Fruit fly (Drosophila melanogaster) whole organism, embryonic: Measurements from ENCODE around the gene RpL10Ab.
A peak's percentile ranks its signal among the peaks of the same experiment; 100 is the strongest.

Experiments used
- Atf-2 ChIP-seq: fragments of 200-800 bp; sonication (Bioruptor generic); optimal IDR thresholded peaks from 2 replicates; lab custom pipeline; 2016; ENCODE audit warnings: missing biosample characterization, missing genetic modification characterization
- BEAF-32 ChIP-seq: fragments of 200-800 bp; sonication (Bioruptor generic); optimal IDR thresholded peaks from 3 replicates; lab custom pipeline; 2017; ENCODE audit warnings: missing biosample characterization, missing genetic modification characterization, mild to moderate bottlenecking, moderate library complexity, missing genetic modification reagents
- Bdp1 ChIP-seq: fragments of 200-800 bp; sonication (Bioruptor generic); optimal IDR thresholded peaks from 3 replicates; lab custom pipeline; 2016; ENCODE audit warnings: missing biosample characterization, missing genetic modification characterization
- BtbVII ChIP-seq: fragments of 200-800 bp; sonication (Bioruptor generic); optimal IDR thresholded peaks from 3 replicates; lab custom pipeline; 2017; ENCODE audit warnings: missing biosample characterization, mild to moderate bottlenecking, missing genetic modification characterization
- CG10366 ChIP-seq: fragments of 200-800 bp; sonication (Bioruptor generic); IDR thresholded peaks from 2 replicates; pipeline ENCODE4 v1.3.6; 2022; ENCODE audit warnings: missing biosample characterization, missing genetic modification characterization
- CG10543 ChIP-seq: fragments of 200-800 bp; sonication (Bioruptor generic); optimal IDR thresholded peaks from 3 replicates; lab custom pipeline; 2017; ENCODE audit warnings: missing biosample characterization, mild to moderate bottlenecking, missing genetic modification characterization, moderate library complexity
- CG11504 ChIP-seq: fragments of 200-800 bp; sonication (Bioruptor generic); optimal IDR thresholded peaks from 3 replicates; lab custom pipeline; 2019; ENCODE audit warnings: missing biosample characterization, mild to moderate bottlenecking, missing genetic modification characterization, moderate library complexity
- CG11560 ChIP-seq: fragments of 200-800 bp; sonication (Bioruptor generic); IDR thresholded peaks from 3 replicates; pipeline ENCODE4 v1.3.6; 2022; ENCODE audit warnings: missing biosample characterization, missing genetic modification characterization
- CG12071 ChIP-seq: fragments of 200-800 bp; sonication (Bioruptor generic); optimal IDR thresholded peaks from 3 replicates; lab custom pipeline; 2018; ENCODE audit warnings: missing biosample characterization, mild to moderate bottlenecking, missing genetic modification characterization
- CG12659 ChIP-seq: fragments of 200-800 bp; sonication (Bioruptor generic); optimal IDR thresholded peaks from 3 replicates; lab custom pipeline; 2017; ENCODE audit warnings: mild to moderate bottlenecking, missing biosample characterization, missing genetic modification reagents, missing genetic modification characterization
- CG12942 ChIP-seq: fragments of 200-800 bp; sonication (Bioruptor generic); optimal IDR thresholded peaks from 3 replicates; lab custom pipeline; 2016; ENCODE audit warnings: missing biosample characterization, missing genetic modification characterization
- CG13424 ChIP-seq: fragments of 200-800 bp; sonication (Bioruptor generic); optimal IDR thresholded peaks from 2 replicates; lab custom pipeline; 2019; ENCODE audit warnings: missing biosample characterization, mild to moderate bottlenecking, missing genetic modification characterization, moderate library complexity
- CG14441 ChIP-seq: fragments of 200-800 bp; sonication (Bioruptor generic); IDR thresholded peaks from 2 replicates; pipeline ENCODE4 v1.3.6; 2022; ENCODE audit warnings: missing biosample characterization, missing genetic modification characterization
- CG15269 ChIP-seq: fragments of 200-800 bp; sonication (Bioruptor generic); optimal IDR thresholded peaks from 2 replicates; lab custom pipeline; 2018; ENCODE audit warnings: missing biosample characterization, mild to moderate bottlenecking, missing genetic modification characterization, moderate library complexity
- CG1529 ChIP-seq: fragments of 200-800 bp; sonication (Bioruptor generic); optimal IDR thresholded peaks from 3 replicates; lab custom pipeline; 2018; ENCODE audit warnings: missing biosample characterization, missing genetic modification characterization
- CG15601 ChIP-seq: fragments of 200-800 bp; sonication (Bioruptor generic); optimal IDR thresholded peaks from 3 replicates; lab custom pipeline; 2019; ENCODE audit warnings: missing biosample characterization, mild to moderate bottlenecking, missing genetic modification characterization, moderate library complexity
- CG1603 ChIP-seq: fragments of 200-800 bp; sonication (Bioruptor generic); optimal IDR thresholded peaks from 2 replicates; lab custom pipeline; 2019; ENCODE audit warnings: missing biosample characterization, mild to moderate bottlenecking, missing genetic modification characterization, moderate library complexity
- CG18262 ChIP-seq: fragments of 200-800 bp; optimal IDR thresholded peaks from 3 replicates; lab custom pipeline; 2019; ENCODE audit warnings: missing biosample characterization, mild to moderate bottlenecking, missing genetic modification characterization, moderate library complexity
- CG2129 ChIP-seq: fragments of 200-800 bp; sonication (Bioruptor generic); IDR thresholded peaks from 2 replicates; pipeline ENCODE4 v1.3.6; 2022; ENCODE audit warnings: missing biosample characterization, missing genetic modification characterization; ENCODE audit not compliant: partially characterized antibody
- CG6689 ChIP-seq: fragments of 200-800 bp; sonication (Bioruptor generic); IDR thresholded peaks from 2 replicates; pipeline ENCODE4 v1.3.6; 2022; ENCODE audit warnings: missing biosample characterization, missing genetic modification characterization
- CG6791 ChIP-seq: fragments of 200-800 bp; sonication (Bioruptor generic); IDR thresholded peaks from 3 replicates; pipeline ENCODE4 v1.3.6; 2022; ENCODE audit warnings: missing biosample characterization, missing genetic modification characterization; ENCODE audit not compliant: partially characterized antibody
- CG8359 ChIP-seq: fragments of 200-800 bp; sonication (Bioruptor generic); optimal IDR thresholded peaks from 2 replicates; lab custom pipeline; 2017; ENCODE audit warnings: missing biosample characterization, mild to moderate bottlenecking, missing genetic modification characterization, borderline replicate concordance
- CHES-1-like ChIP-seq: fragments of 200-800 bp; sonication (Bioruptor generic); optimal IDR thresholded peaks from 2 replicates; lab custom pipeline; 2016; ENCODE audit warnings: missing biosample characterization, missing genetic modification characterization
- CrebB ChIP-seq: fragments of 200-800 bp; sonication (Bioruptor generic); optimal IDR thresholded peaks from 3 replicates; lab custom pipeline; 2018; ENCODE audit warnings: missing biosample characterization, mild to moderate bottlenecking, missing genetic modification characterization
- Dip3 ChIP-seq: fragments of 200-800 bp; sonication (Bioruptor generic); optimal IDR thresholded peaks from 3 replicates; lab custom pipeline; 2016; ENCODE audit warnings: missing biosample characterization, missing genetic modification characterization
- Eip74EF ChIP-seq, 2 experiments: fragments of 200-800 bp in 1 of 2; fragments of >200 bp in 1 of 2; sonication (Bioruptor generic) in 1 of 2; optimal IDR thresholded peaks; 2 replicates each; lab custom pipeline; 2017 to 2019; ENCODE audit warnings: missing biosample characterization in 2 of 2, missing genetic modification characterization in 2 of 2, mild to moderate bottlenecking in 1 of 2, moderate library complexity in 1 of 2
- Hmx ChIP-seq: fragments of 200-800 bp; sonication (Bioruptor generic); optimal IDR thresholded peaks from 2 replicates; lab custom pipeline; 2016; ENCODE audit warnings: missing biosample characterization, missing genetic modification characterization
- Lim3 ChIP-seq: fragments of 200-800 bp; sonication (Bioruptor generic); IDR thresholded peaks from 2 replicates; pipeline ENCODE4 v1.3.6; 2022; ENCODE audit warnings: missing biosample characterization, missing genetic modification characterization
- MBD-R2 ChIP-seq: fragments of 200-800 bp; sonication (Bioruptor generic); IDR thresholded peaks from 2 replicates; pipeline ENCODE4 v1.3.6; 2022; ENCODE audit warnings: missing biosample characterization, missing genetic modification characterization
- PHDP ChIP-seq: fragments of 200-800 bp; sonication (Bioruptor generic); optimal IDR thresholded peaks from 3 replicates; lab custom pipeline; 2018; ENCODE audit warnings: missing biosample characterization, mild to moderate bottlenecking, missing genetic modification characterization, moderate library complexity
- Ptx1 ChIP-seq: fragments of 200-800 bp; sonication (Bioruptor generic); IDR thresholded peaks from 2 replicates; pipeline ENCODE4 v1.3.6; 2022; ENCODE audit warnings: missing biosample characterization, missing genetic modification characterization
- Side ChIP-seq: fragments of 200-800 bp; sonication (Bioruptor generic); optimal IDR thresholded peaks from 2 replicates; lab custom pipeline; 2016; ENCODE audit warnings: missing biosample characterization, missing genetic modification characterization
- Sox100B ChIP-seq: fragments of 200-800 bp; sonication (Bioruptor generic); optimal IDR thresholded peaks from 3 replicates; lab custom pipeline; 2018; ENCODE audit warnings: missing biosample characterization, mild to moderate bottlenecking, missing genetic modification characterization
- al ChIP-seq: fragments of 200-800 bp; sonication (Bioruptor generic); IDR thresholded peaks from 2 replicates; pipeline ENCODE4 v1.3.6; 2022; ENCODE audit warnings: missing biosample characterization, missing genetic modification characterization
- amos ChIP-seq: fragments of 200-800 bp; sonication (Bioruptor generic); IDR thresholded peaks from 2 replicates; pipeline ENCODE4 v1.3.6; 2022; ENCODE audit warnings: missing biosample characterization, missing genetic modification characterization; ENCODE audit not compliant: partially characterized antibody
- aop ChIP-seq: fragments of 200-800 bp; sonication (Bioruptor generic); IDR thresholded peaks from 2 replicates; pipeline ENCODE4 v1.3.6; 2022; ENCODE audit warnings: missing biosample characterization, missing genetic modification characterization
- ato ChIP-seq: fragments of 200-800 bp; sonication (Bioruptor generic); IDR thresholded peaks from 2 replicates; pipeline ENCODE4 v1.3.6; 2022; ENCODE audit warnings: missing biosample characterization, missing genetic modification characterization; ENCODE audit not compliant: partially characterized antibody
- chn ChIP-seq: fragments of 200-800 bp; sonication (Bioruptor generic); optimal IDR thresholded peaks from 2 replicates; lab custom pipeline; 2016; ENCODE audit warnings: missing biosample characterization, missing genetic modification characterization
- cwo ChIP-seq: fragments of 200-800 bp; sonication (Bioruptor generic); optimal IDR thresholded peaks from 3 replicates; lab custom pipeline; 2017; ENCODE audit warnings: missing biosample characterization, missing genetic modification characterization, mild to moderate bottlenecking, moderate library complexity, missing genetic modification reagents
- danr ChIP-seq: fragments of 200-800 bp; sonication (Bioruptor generic); IDR thresholded peaks from 2 replicates; pipeline ENCODE4 v1.3.6; 2022; ENCODE audit warnings: missing biosample characterization, missing genetic modification characterization
- dm ChIP-seq: fragments of 200-800 bp; sonication (Bioruptor generic); optimal IDR thresholded peaks from 3 replicates; lab custom pipeline; 2016; ENCODE audit warnings: missing biosample characterization, missing genetic modification characterization
- dpn ChIP-seq, 2 experiments: fragments of 200-800 bp; sonication (Bioruptor generic); optimal IDR thresholded peaks; 3 replicates each; lab custom pipeline; 2016; ENCODE audit warnings: missing biosample characterization in 2 of 2, missing genetic modification characterization in 2 of 2
- fd64A ChIP-seq: fragments of 200-800 bp; sonication (Bioruptor generic); optimal IDR thresholded peaks from 3 replicates; lab custom pipeline; 2018; ENCODE audit warnings: missing biosample characterization, mild to moderate bottlenecking, missing genetic modification characterization
- gce ChIP-seq: fragments of 200-800 bp; sonication (Bioruptor generic); IDR thresholded peaks from 3 replicates; pipeline ENCODE4 v1.3.6; 2022; ENCODE audit warnings: missing biosample characterization, missing genetic modification characterization
- insv ChIP-seq, 2 experiments: fragments of 200-800 bp; sonication (Bioruptor generic); optimal IDR thresholded peaks; 3 replicates each; lab custom pipeline; 2016 to 2018; ENCODE audit warnings: missing biosample characterization in 2 of 2, missing genetic modification characterization in 2 of 2
- lbe ChIP-seq: fragments of 200-800 bp; sonication (Bioruptor generic); optimal IDR thresholded peaks from 2 replicates; lab custom pipeline; 2016; ENCODE audit warnings: missing biosample characterization, mild to moderate bottlenecking, missing genetic modification characterization
- psq ChIP-seq: fragments of 200-800 bp; sonication (Bioruptor generic); optimal IDR thresholded peaks from 2 replicates; lab custom pipeline; 2017; ENCODE audit warnings: missing biosample characterization, missing genetic modification characterization
- pzg ChIP-seq: fragments of 200-800 bp; sonication (Bioruptor generic); optimal IDR thresholded peaks from 3 replicates; lab custom pipeline; 2018; ENCODE audit warnings: missing biosample characterization, mild to moderate bottlenecking, missing genetic modification characterization, moderate library complexity
- slbo ChIP-seq: fragments of 200-800 bp; sonication (Bioruptor generic); IDR thresholded peaks from 2 replicates; pipeline ENCODE4 v1.3.6; 2022; ENCODE audit warnings: missing biosample characterization, missing genetic modification characterization
- tna ChIP-seq: fragments of 200-800 bp; sonication (Bioruptor generic); IDR thresholded peaks from 2 replicates; pipeline ENCODE4 v1.3.6; 2022; ENCODE audit warnings: missing biosample characterization, missing genetic modification characterization; ENCODE audit not compliant: partially characterized antibody
- vfl ChIP-seq: fragments of 200-800 bp; sonication (Bioruptor generic); optimal IDR thresholded peaks from 2 replicates; lab custom pipeline; 2016; ENCODE audit warnings: missing biosample characterization, missing genetic modification characterization

RpL10Ab gene

dm6 chr3L:11833296-11833717 lies 10.7 kb downstream of the RpL10Ab start, which contains the start of gene CycA (continued):
- TF ChIP-seq Eip74EF (GFP tag; optimal IDR thresholded peaks at IDR 0.05; lab: Kevin White, UChicago), result no peak
- TF ChIP-seq CG1603 (tag; lab: Kevin White, UChicago), result peak; percentile 59
- TF ChIP-seq dm (GFP tag; lab: Kevin White, UChicago), result peak; percentile 45
- TF ChIP-seq ato (GFP tag; lab: Robert Waterston, UW), result peak; percentile 85
- no peak for TF ChIP-seq CG8359
- no peak for TF ChIP-seq vfl (GFP tag; lab: Kevin White, UChicago)
- TF ChIP-seq Ptx1 (GFP tag; lab: Robert Waterston, UW), result no peak
- TF ChIP-seq CG6791, result peak; percentile 88
- no peak for TF ChIP-seq aop (GFP tag; lab: Robert Waterston, UW)
- peak; percentile 52 for TF ChIP-seq CG12659
- TF ChIP-seq cwo (GFP tag; lab: Kevin White, UChicago), result no peak
- TF ChIP-seq CG2129 (GFP tag; lab: Robert Waterston, UW), result peak; percentile 50
- peak; percentile 82 for TF ChIP-seq tna (GFP tag; lab: Robert Waterston, UW)
- TF ChIP-seq Side (GFP tag; lab: Kevin White, UChicago), result peak; percentile 25
- TF ChIP-seq CG11504 (tag; lab: Kevin White, UChicago), result peak; percentile 61
- TF ChIP-seq slbo, result no peak
- TF ChIP-seq CG15601 (tag; lab: Kevin White, UChicago), result peak; percentile 51
- no peak for TF ChIP-seq chn (GFP tag; lab: Kevin White, UChicago)
- no peak for TF ChIP-seq CrebB
- peak; percentile 94 for TF ChIP-seq amos (GFP tag; lab: Robert Waterston, UW)
- TF ChIP-seq BtbVII (GFP tag; lab: Kevin White, UChicago), result no peak
- no peak for TF ChIP-seq al (GFP tag; lab: Robert Waterston, UW)
- no peak for TF ChIP-seq CG10543 (GFP tag; lab: Kevin White, UChicago)
- TF ChIP-seq lbe (GFP tag; lab: Kevin White, UChicago), result peak; percentile 8
- TF ChIP-seq dpn (GFP tag; optimal IDR thresholded peaks at IDR 0.05; lab: Kevin White, UChicago), result peak in 1 of 2 experiments; percentile 0
- TF ChIP-seq gce, result no peak
- peak; percentile 93 for TF ChIP-seq BEAF-32 (GFP tag; lab: Kevin White, UChicago)
- TF ChIP-seq Lim3 (GFP tag; lab: Robert Waterston, UW), result no peak
- TF ChIP-seq MBD-R2 (GFP tag; lab: Robert Waterston, UW), result peak; percentile 42
- TF ChIP-seq Bdp1 (GFP tag; lab: Kevin White, UChicago), result no peak
- TF ChIP-seq CHES-1-like (GFP tag; lab: Kevin White, UChicago), result no peak
- TF ChIP-seq psq (GFP tag; lab: Kevin White, UChicago), result no peak
- TF ChIP-seq CG6689 (GFP tag; lab: Robert Waterston, UW), result no peak
- peak; percentile 2 for TF ChIP-seq CG18262 (tag; lab: Kevin White, UChicago)
- TF ChIP-seq fd64A (GFP tag; lab: Kevin White, UChicago), result no peak
- TF ChIP-seq CG14441 (GFP tag; lab: Robert Waterston, UW), result no peak
- TF ChIP-seq CG10366, result no peak
- peak; percentile 9 for TF ChIP-seq PHDP (tag; lab: Kevin White, UChicago)
- no peak for TF ChIP-seq CG12942 (GFP tag; lab: Kevin White, UChicago)
- no peak for TF ChIP-seq Atf-2 (GFP tag; lab: Kevin White, UChicago)
- no peak for TF ChIP-seq CG13424
- TF ChIP-seq danr (GFP tag; lab: Robert Waterston, UW), result no peak
- TF ChIP-seq insv (GFP tag; optimal IDR thresholded peaks at IDR 0.05; lab: Kevin White, UChicago), result peak in 1 of 2 experiments; percentile 28
- TF ChIP-seq CG11560, result no peak
- TF ChIP-seq CG1529, result no peak
- TF ChIP-seq pzg, result peak; percentile 95
- no peak for TF ChIP-seq Hmx (GFP tag; lab: Kevin White, UChicago)
- TF ChIP-seq CG15269 (tag; lab: Kevin White, UChicago), result no peak
- no peak for TF ChIP-seq Dip3
- TF ChIP-seq Sox100B (GFP tag; lab: Kevin White, UChicago), result no peak
- TF ChIP-seq CG12071, result no peak
